Worm (Caenorhabditis elegans) whole organism, young adult: Measurements from ENCODE around the gene clec-250.

Experiments used
- F52B5.7 ChIP-seq: sonication (generic microtip); optimal IDR thresholded peaks from 2 replicates; lab custom pipeline; 2016; ENCODE audit warnings: mild to moderate bottlenecking, missing genetic modification characterization, missing compliant biosample characterization
- aptf-2 ChIP-seq: fragments of 200-800 bp; sonication (Bioruptor generic); conservative IDR thresholded peaks from 2 replicates; pipeline ENCODE4 v1.3.6; 2022; ENCODE audit warnings: missing genetic modification reagents, missing genetic modification characterization, missing compliant biosample characterization
- attf-5 ChIP-seq: fragments of 200-800 bp; sonication (Bioruptor generic); optimal IDR thresholded peaks from 2 replicates; lab custom pipeline; 2018; ENCODE audit warnings: mild to moderate bottlenecking, missing genetic modification characterization, missing compliant biosample characterization
- bed-1 ChIP-seq: fragments of 200-800 bp; sonication (Bioruptor generic); IDR thresholded peaks from 2 replicates; pipeline ENCODE4 v1.3.6; 2022; ENCODE audit warnings: missing genetic modification reagents, missing genetic modification characterization, missing compliant biosample characterization
- ccch-3 ChIP-seq: fragments of 200-800 bp; sonication (Bioruptor generic); optimal IDR thresholded peaks from 2 replicates; lab custom pipeline; 2018; ENCODE audit warnings: mild to moderate bottlenecking, missing genetic modification characterization, missing compliant biosample characterization
- cebp-1 ChIP-seq, 2 experiments: fragments of 200-800 bp in 1 of 2; sonication (Bioruptor generic) in 1 of 2; sonication (generic microtip) in 1 of 2; IDR thresholded peaks in 1 of 2; optimal IDR thresholded peaks in 1 of 2; 2 replicates each; pipeline versions ENCODE4 v1.3.6 to Lab custom; 2017 to 2022; ENCODE audit warnings: missing compliant biosample characterization in 2 of 2, missing genetic modification characterization in 2 of 2, mild to moderate bottlenecking in 1 of 2, missing genetic modification reagents in 1 of 2, moderate library complexity in 1 of 2
- ceh-58 ChIP-seq: fragments of 200-800 bp; sonication (Bioruptor generic); IDR thresholded peaks from 2 replicates; pipeline ENCODE4 v1.3.6; 2022; ENCODE audit warnings: missing genetic modification characterization, missing compliant biosample characterization
- chd-7 ChIP-seq: sonication (generic microtip); optimal IDR thresholded peaks from 2 replicates; lab custom pipeline; 2016; ENCODE audit warnings: mild to moderate bottlenecking, missing genetic modification characterization, moderate library complexity, missing compliant biosample characterization
- mcd-1 ChIP-seq: fragments of 200-800 bp; sonication (Bioruptor generic); IDR thresholded peaks from 2 replicates; pipeline ENCODE4 v1.3.6; 2022; ENCODE audit warnings: missing genetic modification reagents, missing genetic modification characterization, missing compliant biosample characterization
- tbp1 ChIP-seq: fragments of 200-800 bp; sonication (Bioruptor generic); optimal IDR thresholded peaks from 2 replicates; lab custom pipeline; 2018; ENCODE audit warnings: mild to moderate bottlenecking, missing genetic modification characterization, missing compliant biosample characterization
- ztf-22 ChIP-seq: fragments of 200-800 bp; sonication (Bioruptor generic); optimal IDR thresholded peaks from 2 replicates; lab custom pipeline; 2018; ENCODE audit warnings: mild to moderate bottlenecking, missing genetic modification characterization, moderate library complexity, missing compliant biosample characterization

DNA sequence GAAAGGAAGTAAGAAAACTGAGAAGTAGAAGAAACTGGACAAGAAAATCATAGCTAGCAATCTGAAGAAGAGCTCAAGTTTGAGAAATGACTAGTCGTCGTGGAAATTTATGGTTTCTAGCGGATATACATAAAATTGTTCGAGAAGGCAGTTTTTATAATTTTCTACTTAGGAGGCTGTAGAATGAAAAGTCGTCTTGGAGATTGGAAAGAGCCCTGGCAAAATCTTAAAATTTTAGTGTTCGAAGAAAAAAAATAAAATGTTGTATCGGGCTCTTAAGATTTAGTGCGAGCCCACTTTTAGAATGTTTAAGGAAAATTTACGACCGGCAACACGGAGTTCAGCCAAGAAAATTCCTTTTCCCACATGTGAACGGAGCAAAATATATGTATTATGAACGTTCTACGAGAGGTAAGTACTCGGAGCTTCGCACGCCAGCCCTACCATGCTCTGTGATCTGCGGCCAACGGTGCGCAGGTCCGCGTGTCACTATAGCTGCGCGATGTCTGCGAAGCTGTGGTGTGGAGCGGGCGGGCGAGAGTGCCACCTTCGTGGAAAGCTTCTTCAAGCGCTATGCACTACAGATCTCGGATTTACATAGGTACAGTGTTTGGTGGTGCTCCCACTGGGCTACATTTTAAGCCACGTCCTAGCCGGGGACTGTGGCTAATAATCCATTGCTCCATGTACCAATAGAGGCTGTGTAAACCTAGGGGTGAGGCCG lies 5.1 kb upstream of the clec-250 start, which contains the start of gene clec-251:
- TF ChIP-seq ceh-58: no peak
- no peak for TF ChIP-seq attf-5
- no peak for TF ChIP-seq ztf-22 (GFP tag; lab: Kevin White, UChicago)
- TF ChIP-seq cebp-1 (GFP tag; IDR thresholded peaks at IDR 0.05; lab: Robert Waterston, UW): no peak
- no peak for TF ChIP-seq cebp-1 (tag; optimal IDR thresholded peaks at IDR 0.05; lab: Kevin White, UChicago)
- no peak for TF ChIP-seq ccch-3
- TF ChIP-seq mcd-1 (GFP tag; lab: Robert Waterston, UW): no peak
- no peak for TF ChIP-seq tbp1 (GFP tag; lab: Kevin White, UChicago)
- no peak for TF ChIP-seq chd-7
- no peak for TF ChIP-seq aptf-2 (GFP tag; lab: Robert Waterston, UW)
- no peak for TF ChIP-seq F52B5.7 (tag; lab: Kevin White, UChicago)
- no peak for TF ChIP-seq bed-1 (GFP tag; lab: Robert Waterston, UW)
